Fruit fly (Drosophila melanogaster) whole organism, embryonic: ENCODE measurements around the gene Tcs6.
A peak's percentile ranks its signal among the peaks of the same experiment; 100 is the strongest.

Experiments
- B-H1 ChIP-seq: fragments of 200-800 bp; sonication (Bioruptor generic); IDR thresholded peaks from 3 replicates; pipeline ENCODE4 v1.3.6; 2022; ENCODE audit warnings: missing biosample characterization, missing genetic modification characterization
- Bteb2 ChIP-seq: fragments of 200-800 bp; sonication (Bioruptor generic); optimal IDR thresholded peaks from 2 replicates; lab custom pipeline; 2016; ENCODE audit warnings: missing biosample characterization, missing genetic modification characterization
- C15 ChIP-seq: fragments of 200-800 bp; sonication (Bioruptor generic); IDR thresholded peaks from 3 replicates; pipeline ENCODE4 v1.3.6; 2022; ENCODE audit warnings: missing biosample characterization, missing genetic modification characterization
- CG10209 ChIP-seq: fragments of 200-800 bp; sonication (Bioruptor generic); optimal IDR thresholded peaks from 3 replicates; lab custom pipeline; 2017; ENCODE audit warnings: missing biosample characterization, mild to moderate bottlenecking, missing genetic modification characterization, missing genetic modification reagents
- CG11398 ChIP-seq: fragments of 200-800 bp; sonication (Bioruptor generic); optimal IDR thresholded peaks from 2 replicates; lab custom pipeline; 2016; ENCODE audit warnings: missing biosample characterization, missing genetic modification characterization
- CG14860 ChIP-seq: fragments of 200-800 bp; sonication (Bioruptor generic); IDR thresholded peaks from 3 replicates; pipeline ENCODE4 v1.3.6; 2022; ENCODE audit warnings: missing biosample characterization, missing genetic modification characterization; ENCODE audit not compliant: partially characterized antibody
- CG15696 ChIP-seq: fragments of 200-800 bp; sonication (Bioruptor generic); optimal IDR thresholded peaks from 2 replicates; lab custom pipeline; 2019; ENCODE audit warnings: missing biosample characterization, mild to moderate bottlenecking, missing genetic modification characterization, moderate library complexity
- CG2678 ChIP-seq: fragments of 200-800 bp; sonication (Bioruptor generic); optimal IDR thresholded peaks from 3 replicates; lab custom pipeline; 2019; ENCODE audit warnings: missing biosample characterization, mild to moderate bottlenecking, missing genetic modification characterization, moderate library complexity
- CG33213 ChIP-seq: fragments of 200-800 bp; sonication (Bioruptor generic); optimal IDR thresholded peaks from 3 replicates; lab custom pipeline; 2016; ENCODE audit warnings: missing biosample characterization, missing genetic modification characterization
- CG3407 ChIP-seq: fragments of 200-800 bp; sonication (Bioruptor generic); optimal IDR thresholded peaks from 2 replicates; lab custom pipeline; 2018; ENCODE audit warnings: missing biosample characterization, mild to moderate bottlenecking, missing genetic modification characterization
- CG4707 ChIP-seq: fragments of 200-800 bp; sonication (Bioruptor generic); optimal IDR thresholded peaks from 2 replicates; lab custom pipeline; 2018; ENCODE audit warnings: missing biosample characterization, mild to moderate bottlenecking, missing genetic modification characterization, moderate library complexity
- CG4854 ChIP-seq: fragments of 200-800 bp; sonication (Bioruptor generic); optimal IDR thresholded peaks from 2 replicates; lab custom pipeline; 2016; ENCODE audit warnings: missing biosample characterization, missing genetic modification characterization, inconsistent platforms
- CG7357 ChIP-seq: fragments of 200-800 bp; sonication (Bioruptor generic); IDR thresholded peaks from 3 replicates; pipeline ENCODE4 v1.3.6; 2022; ENCODE audit warnings: missing biosample characterization, missing genetic modification characterization
- CG7745 ChIP-seq: fragments of 200-800 bp; sonication (Bioruptor generic); optimal IDR thresholded peaks from 2 replicates; lab custom pipeline; 2018; ENCODE audit warnings: missing biosample characterization, mild to moderate bottlenecking, missing genetic modification characterization, moderate library complexity
- CG7987 ChIP-seq: fragments of 200-800 bp; sonication (Bioruptor generic); optimal IDR thresholded peaks from 2 replicates; lab custom pipeline; 2018; ENCODE audit warnings: missing biosample characterization, mild to moderate bottlenecking, missing genetic modification characterization, moderate library complexity
- CG8478 ChIP-seq: fragments of >200 bp; optimal IDR thresholded peaks from 2 replicates; lab custom pipeline; 2018
- CG8944 ChIP-seq: fragments of 200-800 bp; sonication (Bioruptor generic); optimal IDR thresholded peaks from 3 replicates; lab custom pipeline; 2016; ENCODE audit warnings: missing biosample characterization, missing genetic modification characterization
- CG9437 ChIP-seq: fragments of 200-800 bp; sonication (Bioruptor generic); optimal IDR thresholded peaks from 2 replicates; lab custom pipeline; 2018; ENCODE audit warnings: missing biosample characterization, mild to moderate bottlenecking, missing genetic modification characterization
- CHES-1-like ChIP-seq: fragments of 200-800 bp; sonication (Bioruptor generic); optimal IDR thresholded peaks from 2 replicates; lab custom pipeline; 2016; ENCODE audit warnings: missing biosample characterization, missing genetic modification characterization
- CTCF ChIP-seq: fragments of 200-800 bp; sonication (Bioruptor generic); optimal IDR thresholded peaks from 2 replicates; lab custom pipeline; 2017; ENCODE audit warnings: missing biosample characterization, mild to moderate bottlenecking, missing genetic modification characterization, moderate library complexity
- Dad ChIP-seq: fragments of 200-800 bp; sonication (Bioruptor generic); optimal IDR thresholded peaks from 3 replicates; lab custom pipeline; 2016; ENCODE audit warnings: missing biosample characterization, missing genetic modification characterization
- Deaf1 ChIP-seq: fragments of 200-800 bp; optimal IDR thresholded peaks from 3 replicates; lab custom pipeline; 2019; ENCODE audit warnings: missing biosample characterization, mild to moderate bottlenecking, missing genetic modification characterization, moderate library complexity
- E2f2 ChIP-seq: fragments of 200-800 bp; sonication (Bioruptor generic); IDR thresholded peaks from 2 replicates; pipeline ENCODE4 v1.3.6; 2022; ENCODE audit warnings: missing biosample characterization, missing genetic modification characterization
- Hmx ChIP-seq: fragments of 200-800 bp; sonication (Bioruptor generic); optimal IDR thresholded peaks from 2 replicates; lab custom pipeline; 2016; ENCODE audit warnings: missing biosample characterization, missing genetic modification characterization
- Kr ChIP-seq: fragments of 200-800 bp; sonication (Bioruptor generic); optimal IDR thresholded peaks from 2 replicates; lab custom pipeline; 2017; ENCODE audit warnings: missing biosample characterization, mild to moderate bottlenecking, missing genetic modification characterization
- Lim3 ChIP-seq: fragments of 200-800 bp; sonication (Bioruptor generic); IDR thresholded peaks from 2 replicates; pipeline ENCODE4 v1.3.6; 2022; ENCODE audit warnings: missing biosample characterization, missing genetic modification characterization
- MESR4 ChIP-seq: fragments of 200-800 bp; sonication (Bioruptor generic); optimal IDR thresholded peaks from 2 replicates; lab custom pipeline; 2018; ENCODE audit warnings: missing biosample characterization, mild to moderate bottlenecking, missing genetic modification characterization, moderate library complexity
- Max ChIP-seq: fragments of 200-800 bp; sonication (Bioruptor generic); optimal IDR thresholded peaks from 2 replicates; lab custom pipeline; 2016; ENCODE audit warnings: missing biosample characterization, mild to moderate bottlenecking, missing genetic modification characterization
- Neu2 ChIP-seq: fragments of 200-800 bp; sonication (Bioruptor generic); optimal IDR thresholded peaks from 3 replicates; lab custom pipeline; 2016; ENCODE audit warnings: missing biosample characterization, missing genetic modification characterization, borderline replicate concordance
- Usf ChIP-seq: fragments of 200-800 bp; sonication (Bioruptor generic); optimal IDR thresholded peaks from 2 replicates; lab custom pipeline; 2017; ENCODE audit warnings: missing genotype, missing biosample characterization, missing genetic modification characterization
- chm ChIP-seq: fragments of 200-800 bp; sonication (Bioruptor generic); IDR thresholded peaks from 2 replicates; pipeline ENCODE4 v1.3.6; 2022; ENCODE audit warnings: missing biosample characterization, missing genetic modification characterization
- dan ChIP-seq: fragments of 200-800 bp; sonication (Bioruptor generic); IDR thresholded peaks from 2 replicates; pipeline ENCODE4 v1.3.6; 2022; ENCODE audit warnings: missing biosample characterization, missing genetic modification characterization
- eve ChIP-seq, 2 experiments: fragments of >200 bp; optimal IDR thresholded peaks; 2 replicates each; lab custom pipeline; 2017; ENCODE audit warnings: missing biosample characterization in 2 of 2, missing genetic modification characterization in 2 of 2
- exex ChIP-seq: fragments of 200-800 bp; sonication (Bioruptor generic); optimal IDR thresholded peaks from 4 replicates; lab custom pipeline; 2018; ENCODE audit warnings: missing biosample characterization, mild to moderate bottlenecking, missing genetic modification characterization, moderate library complexity
- h ChIP-seq: fragments of >200 bp; optimal IDR thresholded peaks from 2 replicates; lab custom pipeline; 2017
- inv ChIP-seq: fragments of 200-800 bp; sonication (Bioruptor generic); IDR thresholded peaks from 2 replicates; pipeline ENCODE4 v1.3.6; 2022; ENCODE audit warnings: missing biosample characterization, missing genetic modification characterization; ENCODE audit not compliant: partially characterized antibody
- nom ChIP-seq: fragments of 200-800 bp; sonication (Bioruptor generic); optimal IDR thresholded peaks from 2 replicates; lab custom pipeline; 2017; ENCODE audit warnings: missing biosample characterization, missing genetic modification characterization, mild to moderate bottlenecking, moderate library complexity, missing genetic modification reagents
- pho ChIP-seq: fragments of 200-800 bp; sonication (Bioruptor generic); optimal IDR thresholded peaks from 2 replicates; lab custom pipeline; 2016; ENCODE audit warnings: missing biosample characterization, missing genetic modification characterization
- pnt ChIP-seq: fragments of 200-800 bp; sonication (Bioruptor generic); optimal IDR thresholded peaks from 3 replicates; lab custom pipeline; 2016; ENCODE audit warnings: missing biosample characterization, missing genetic modification characterization
- psq ChIP-seq: fragments of 200-800 bp; sonication (Bioruptor generic); optimal IDR thresholded peaks from 2 replicates; lab custom pipeline; 2017; ENCODE audit warnings: missing biosample characterization, missing genetic modification characterization
- ro ChIP-seq: fragments of 200-800 bp; sonication (Bioruptor generic); IDR thresholded peaks from 2 replicates; pipeline ENCODE4 v1.3.6; 2022; ENCODE audit warnings: missing biosample characterization, missing genetic modification characterization
- schlank ChIP-seq: fragments of 200-800 bp; sonication (Bioruptor generic); optimal IDR thresholded peaks from 2 replicates; lab custom pipeline; 2018; ENCODE audit warnings: missing biosample characterization, mild to moderate bottlenecking, missing genetic modification characterization
- sim ChIP-seq: fragments of 200-800 bp; sonication (Bioruptor generic); IDR thresholded peaks from 2 replicates; pipeline ENCODE4 v1.3.6; 2022; ENCODE audit warnings: missing biosample characterization, missing genetic modification characterization
- slou ChIP-seq: fragments of 200-800 bp; sonication (Bioruptor generic); optimal IDR thresholded peaks from 3 replicates; lab custom pipeline; 2016; ENCODE audit warnings: missing biosample characterization, missing genetic modification characterization
- stc ChIP-seq: fragments of 200-800 bp; sonication (Bioruptor generic); IDR thresholded peaks from 2 replicates; pipeline ENCODE4 v1.3.6; 2022; ENCODE audit warnings: missing biosample characterization, missing genetic modification characterization
- stwl ChIP-seq: fragments of 200-800 bp; sonication (Bioruptor generic); optimal IDR thresholded peaks from 3 replicates; lab custom pipeline; 2018; ENCODE audit warnings: missing biosample characterization, mild to moderate bottlenecking, missing genetic modification characterization, moderate library complexity
- tna ChIP-seq: fragments of 200-800 bp; sonication (Bioruptor generic); IDR thresholded peaks from 2 replicates; pipeline ENCODE4 v1.3.6; 2022; ENCODE audit warnings: missing biosample characterization, missing genetic modification characterization; ENCODE audit not compliant: partially characterized antibody
- ttk ChIP-seq: fragments of 200-800 bp; sonication (Bioruptor generic); IDR thresholded peaks from 2 replicates; pipeline ENCODE4 v2.1.2; 2022; ENCODE audit warnings: missing biosample characterization, missing genetic modification characterization
- zen ChIP-seq: fragments of 200-800 bp; sonication (Bioruptor generic); optimal IDR thresholded peaks from 3 replicates; lab custom pipeline; 2018; ENCODE audit warnings: missing biosample characterization, mild to moderate bottlenecking, missing genetic modification characterization, moderate library complexity
- zf30C ChIP-seq: fragments of 200-800 bp; sonication (Bioruptor generic); optimal IDR thresholded peaks from 3 replicates; lab custom pipeline; 2018; ENCODE audit warnings: missing biosample characterization, mild to moderate bottlenecking, missing genetic modification characterization
- zfh2 ChIP-seq: fragments of 200-800 bp; sonication (Bioruptor generic); optimal IDR thresholded peaks from 2 replicates; lab custom pipeline; 2016; ENCODE audit warnings: missing biosample characterization, missing genetic modification characterization

Tcs6 gene

dm6 chr3R:26041417-26042101, 16.5 kb downstream of the Tcs6 start, which contains the start of gene gro (continued):
- TF ChIP-seq C15 (GFP tag; lab: Robert Waterston, UW): no peak
- peak; percentile 49; the same call in 1 of the 2 replicates for TF ChIP-seq stc (GFP tag; lab: Robert Waterston, UW)
- TF ChIP-seq Dad (GFP tag; lab: Kevin White, UChicago): peak; percentile 66
- TF ChIP-seq chm (GFP tag; lab: Robert Waterston, UW): peak; percentile 82; the same call in 1 of the 2 replicates
- TF ChIP-seq inv: peak; percentile 72
- peak; percentile 85 for TF ChIP-seq CG9437 (GFP tag; lab: Kevin White, UChicago)
- TF ChIP-seq CG14860: peak; percentile 80
- no peak for TF ChIP-seq eve (GFP tag; optimal IDR thresholded peaks at IDR 0.05; lab: Kevin White, UChicago)
- TF ChIP-seq zfh2: peak; percentile 72
- TF ChIP-seq h (lab: Kevin White, UChicago): no peak
- TF ChIP-seq CG10209 (GFP tag; lab: Kevin White, UChicago): peak; percentile 52
- TF ChIP-seq tna (GFP tag; lab: Robert Waterston, UW): peak; percentile 77
- TF ChIP-seq pnt (GFP tag; lab: Kevin White, UChicago): peak; percentile 46
- TF ChIP-seq sim (GFP tag; lab: Robert Waterston, UW): no peak
- TF ChIP-seq dan (GFP tag; lab: Robert Waterston, UW): no peak
- peak; percentile 50 for TF ChIP-seq CG3407 (GFP tag; lab: Kevin White, UChicago)
- TF ChIP-seq CG8478 (lab: Kevin White, UChicago): no peak
- TF ChIP-seq Max (GFP tag; lab: Kevin White, UChicago): peak; percentile 74
- TF ChIP-seq CHES-1-like (GFP tag; lab: Kevin White, UChicago): peak; percentile 81
- TF ChIP-seq Deaf1 (tag; lab: Kevin White, UChicago): no peak
- peak; percentile 91 for TF ChIP-seq E2f2 (GFP tag; lab: Robert Waterston, UW)
- TF ChIP-seq stwl (tag; lab: Kevin White, UChicago): peak; percentile 98
- peak; percentile 24 for TF ChIP-seq CG11398 (GFP tag; lab: Kevin White, UChicago)
- TF ChIP-seq psq (GFP tag; lab: Kevin White, UChicago): peak; percentile 46
- TF ChIP-seq pho (GFP tag; lab: Kevin White, UChicago): peak; percentile 79
- TF ChIP-seq ttk (GFP tag; lab: Robert Waterston, UW): peak; percentile 50; the same call in 1 of the 2 replicates
- peak; percentile 99 for TF ChIP-seq zf30C (GFP tag; lab: Kevin White, UChicago)
- TF ChIP-seq Kr: no peak
- no peak for TF ChIP-seq nom (GFP tag; lab: Kevin White, UChicago)
- peak; percentile 26 for TF ChIP-seq CG2678
- peak; percentile 68 for TF ChIP-seq Bteb2
- TF ChIP-seq ro (GFP tag; lab: Robert Waterston, UW): no peak
- peak; percentile 82 for TF ChIP-seq CG7987 (GFP tag; lab: Kevin White, UChicago)
- no peak for TF ChIP-seq Neu2 (GFP tag; lab: Kevin White, UChicago)
- peak; percentile 72 for TF ChIP-seq CG4854 (GFP tag; lab: Kevin White, UChicago)
- no peak for TF ChIP-seq CG7745 (tag; lab: Kevin White, UChicago)
- peak; percentile 72 for TF ChIP-seq zen (tag; lab: Kevin White, UChicago)
- TF ChIP-seq CG33213 (GFP tag; lab: Kevin White, UChicago): peak; percentile 77
- TF ChIP-seq Hmx: peak; percentile 56
- TF ChIP-seq CG7357: 0 out of 3 replicates have a peak, but pooled peaks have one; percentile 43
- TF ChIP-seq CTCF (GFP tag; lab: Kevin White, UChicago): peak; percentile 21
- no peak for TF ChIP-seq Lim3 (GFP tag; lab: Robert Waterston, UW)
- TF ChIP-seq CG15696 (tag; lab: Kevin White, UChicago): peak; percentile 51
- peak; percentile 70 for TF ChIP-seq CG8944
- peak; percentile 42 for TF ChIP-seq schlank (tag; lab: Kevin White, UChicago)
- TF ChIP-seq MESR4 (GFP tag; lab: Kevin White, UChicago): peak; percentile 83
- TF ChIP-seq CG4707 (GFP tag; lab: Kevin White, UChicago): no peak
- no peak for TF ChIP-seq Usf
- TF ChIP-seq exex (tag; lab: Kevin White, UChicago): no peak
- TF ChIP-seq slou (GFP tag; lab: Kevin White, UChicago): peak; percentile 65
- TF ChIP-seq B-H1: peak; percentile 37; the same call in 2 of the 3 replicates
